Fruit fly (Drosophila melanogaster) whole organism, adult: ENCODE measurements around the gene CG45154.

ENCODE experiments used
- CG12768 ChIP-seq: fragments of 200-800 bp; sonication (Bioruptor generic); optimal IDR thresholded peaks from 2 replicates; lab custom pipeline; 2017; ENCODE audit warnings: missing biosample characterization, missing genetic modification characterization, mild to moderate bottlenecking, moderate library complexity, missing genetic modification reagents
- CG14711 ChIP-seq: fragments of 200-800 bp; sonication (Bioruptor generic); optimal IDR thresholded peaks from 2 replicates; lab custom pipeline; 2018; ENCODE audit warnings: missing biosample characterization, mild to moderate bottlenecking, missing genetic modification characterization, moderate library complexity
- CG7045 ChIP-seq: fragments of 200-800 bp; sonication (Bioruptor generic); optimal IDR thresholded peaks from 2 replicates; lab custom pipeline; 2017; ENCODE audit warnings: missing biosample characterization, mild to moderate bottlenecking, missing genetic modification characterization
- CG7101 ChIP-seq: fragments of 200-800 bp; sonication (Bioruptor generic); optimal IDR thresholded peaks from 2 replicates; lab custom pipeline; 2018; ENCODE audit warnings: missing biosample characterization, mild to moderate bottlenecking, missing genetic modification characterization, moderate library complexity
- cnc ChIP-seq, 2 experiments: fragments of >200 bp; optimal IDR thresholded peaks; 2 replicates each; lab custom pipeline; 2017

- TF ChIP-seq cnc (optimal IDR thresholded peaks at IDR 0.05; lab: Kevin White, UChicago) (no peak), CG7045 (GFP tag; lab: Kevin White, UChicago) (no peak), CG7101 (tag; lab: Kevin White, UChicago) (no peak), CG12768 (GFP tag; lab: Kevin White, UChicago) (no peak), CG14711 (no peak)
Observed at dm6 chrX:21127267-21127666, 19.6 kb downstream of the CG45154 start.
